Worm (Caenorhabditis elegans): ENCODE measurements around the gene ostb-1.

Gene ostb-1

DNA sequence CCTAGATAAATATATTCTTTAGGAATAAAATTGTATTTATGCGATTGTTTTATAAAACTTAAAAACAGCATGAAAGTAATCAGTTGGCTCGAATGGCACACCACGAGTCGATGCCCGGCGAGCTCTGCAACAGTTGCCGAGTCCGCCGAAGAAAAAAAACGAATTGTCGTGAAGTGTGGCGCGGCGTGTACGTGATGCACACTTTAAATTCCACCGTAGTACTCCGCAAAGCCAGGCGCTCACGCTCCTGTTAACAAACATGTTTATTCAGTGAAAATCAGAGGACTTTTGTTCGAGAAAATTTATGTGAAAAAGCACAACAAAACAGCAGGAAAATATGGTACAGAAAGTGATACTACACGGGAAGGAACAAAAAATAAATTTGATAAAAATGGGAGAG is 6.3 kb downstream of the ostb-1 start (continued):
- TF ChIP-seq nhr-11 (tag; optimal IDR thresholded peaks at IDR 0.05) (no peak), unc-62 (GFP tag; optimal IDR thresholded peaks at IDR 0.05) (no peak), egl-5 (tag; optimal IDR thresholded peaks at IDR 0.05) (peak; percentile 40), unc-39 (tag; optimal IDR thresholded peaks at IDR 0.05) (no peak), snpc-4 (tag; optimal IDR thresholded peaks at IDR 0.05) (peak; percentile 23), nhr-237 (tag; optimal IDR thresholded peaks at IDR 0.05) (no peak), fos-1 (tag; optimal IDR thresholded peaks at IDR 0.05) (no peak), zag-1 (tag; optimal IDR thresholded peaks at IDR 0.05) (no peak), fkh-2 (tag; optimal IDR thresholded peaks at IDR 0.05) (no peak), nhr-28 (tag; optimal IDR thresholded peaks at IDR 0.05) (no peak), pqm-1 (tag; optimal IDR thresholded peaks at IDR 0.05) (peak; percentile 5), aly-2 (tag; optimal IDR thresholded peaks at IDR 0.05) (no peak), lin-39 (tag; optimal IDR thresholded peaks at IDR 0.05) (no peak), mdl-1 (tag; optimal IDR thresholded peaks at IDR 0.05) (no peak)

DNA sequence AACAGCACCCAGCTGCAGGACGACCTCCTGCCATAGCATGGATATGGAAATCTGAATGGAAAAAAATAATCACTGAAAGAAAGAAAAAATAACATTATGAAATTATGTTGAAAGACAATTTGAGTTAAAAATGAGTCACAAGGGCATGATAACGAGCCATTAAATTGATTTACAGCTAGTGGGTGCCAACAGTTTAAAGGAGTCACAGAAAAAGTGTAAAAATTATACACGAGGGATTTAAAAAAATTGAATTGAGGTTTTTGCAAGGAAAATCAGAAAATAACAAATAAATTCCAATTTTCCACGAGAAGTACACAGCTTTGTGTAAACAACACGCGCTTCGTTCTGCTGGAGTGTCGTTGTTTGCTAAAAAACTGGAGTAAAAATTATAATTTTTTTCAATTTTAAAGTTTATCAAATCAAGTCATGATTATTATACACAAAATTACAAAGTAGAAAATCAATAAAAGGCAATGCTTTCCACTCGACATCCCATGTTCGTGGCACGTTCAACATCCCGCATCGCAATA is 9.6 kb downstream of the ostb-1 start, which contains the start of gene T01H3.3:
Gene T01H3.3, minus strand, starts transcription at position 51 of the 530 bp plus-strand sequence.
- TF ChIP-seq ceh-82 (tag; optimal IDR thresholded peaks at IDR 0.05) (no peak), nhr-23 (tag; optimal IDR thresholded peaks at IDR 0.05) (peak; percentile 60), nhr-28 (tag; optimal IDR thresholded peaks at IDR 0.05) (no peak), pha-4 (tag; optimal IDR thresholded peaks at IDR 0.05) (peak; percentile 84), lin-15B (tag; optimal IDR thresholded peaks at IDR 0.05) (peak; percentile 54), elt-2 (tag; optimal IDR thresholded peaks at IDR 0.05) (peak; percentile 6), nfya-1 (tag; optimal IDR thresholded peaks at IDR 0.05; ENCODE audit: insufficient read depth) (peak; percentile 58), nhr-77 (tag; optimal IDR thresholded peaks at IDR 0.05) (no peak)

DNA sequence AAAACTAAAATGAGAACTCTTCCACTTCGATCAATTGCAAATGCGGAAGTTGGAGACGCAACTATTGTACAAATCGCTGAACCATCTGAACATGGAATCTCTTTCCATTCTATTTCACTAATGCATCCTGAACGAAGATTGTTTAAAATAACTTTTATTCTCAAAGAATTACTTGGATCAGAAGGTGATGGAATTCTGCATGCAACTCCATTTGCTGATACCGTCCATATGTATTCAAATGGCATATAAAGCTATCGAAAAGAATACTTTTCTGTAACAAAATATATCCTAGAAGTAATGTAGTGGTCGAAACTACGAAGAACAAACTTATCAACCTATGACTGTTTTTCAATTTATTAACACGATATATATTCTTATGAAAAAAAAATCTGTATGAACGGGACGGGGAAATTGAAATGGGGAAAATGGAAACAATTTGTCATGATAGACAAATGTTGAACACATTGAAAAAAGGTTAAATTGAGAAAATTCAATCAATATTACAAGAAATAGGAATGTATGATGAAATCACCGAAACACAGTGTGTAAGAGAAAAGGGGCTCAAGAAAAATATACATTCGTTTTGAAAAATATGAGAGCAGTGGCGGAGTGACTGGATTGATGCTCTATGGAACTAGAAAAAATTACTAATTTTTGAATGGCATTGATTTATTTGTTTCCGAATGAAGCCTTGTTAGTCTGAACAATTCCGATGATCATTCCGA is 13.6 kb downstream of the ostb-1 start, which contains the start of gene T01H3.2:
Gene T01H3.2, minus strand, starts transcription at position 251 of the 725 bp plus-strand sequence.
- TF ChIP-seq nhr-43 (tag; optimal IDR thresholded peaks at IDR 0.05; ENCODE audit: poor library complexity, severe bottlenecking) (peak; percentile 13), elt-2 (tag; optimal IDR thresholded peaks at IDR 0.05) (peak; percentile 18), hmg-11 (tag; optimal IDR thresholded peaks at IDR 0.05) (no peak), ama-1 (optimal IDR thresholded peaks at IDR 0.05) (no peak), nhr-12 (tag; optimal IDR thresholded peaks at IDR 0.05) (no peak), ceh-9 (tag; optimal IDR thresholded peaks at IDR 0.05) (no peak), lin-15B (tag; optimal IDR thresholded peaks at IDR 0.05) (no peak), ceh-16 (tag; optimal IDR thresholded peaks at IDR 0.05) (no peak), nhr-23 (tag; optimal IDR thresholded peaks at IDR 0.05) (peak; percentile 15)

DNA sequence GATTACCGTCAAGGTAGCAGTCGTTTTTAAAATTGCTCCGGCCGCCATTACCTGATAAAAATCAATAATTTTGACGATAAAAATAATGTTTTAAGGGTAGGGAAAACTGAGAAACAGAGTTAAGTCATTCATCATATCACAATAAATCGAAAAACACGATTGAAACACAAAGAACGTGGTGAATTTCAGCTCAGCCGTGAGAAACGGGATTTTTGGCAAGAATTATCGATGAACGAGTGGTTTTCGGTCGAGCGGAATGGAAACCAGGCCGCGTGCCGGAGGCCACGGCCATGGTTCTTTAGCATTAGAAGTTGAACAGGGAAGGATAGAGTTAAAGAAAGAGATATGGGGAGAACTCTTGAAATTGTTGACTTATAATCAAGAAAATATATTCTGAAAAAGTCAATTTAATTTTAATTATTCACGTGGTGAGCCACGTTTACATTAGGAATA is 15.0 kb downstream of the ostb-1 start, which contains the start of the genes vha-4 and T01H3.5:
Gene vha-4, minus strand, starts transcription at position 51 of the 453 bp plus-strand sequence.
Gene T01H3.5, plus strand, starts transcription at position 351 of the 453 bp plus-strand sequence.
- TF ChIP-seq hmg-11 (tag; optimal IDR thresholded peaks at IDR 0.05) (peak; percentile 52), nhr-11 (tag; optimal IDR thresholded peaks at IDR 0.05) (no peak), lin-15B (tag; optimal IDR thresholded peaks at IDR 0.05) (peak; percentile 4)

DNA sequence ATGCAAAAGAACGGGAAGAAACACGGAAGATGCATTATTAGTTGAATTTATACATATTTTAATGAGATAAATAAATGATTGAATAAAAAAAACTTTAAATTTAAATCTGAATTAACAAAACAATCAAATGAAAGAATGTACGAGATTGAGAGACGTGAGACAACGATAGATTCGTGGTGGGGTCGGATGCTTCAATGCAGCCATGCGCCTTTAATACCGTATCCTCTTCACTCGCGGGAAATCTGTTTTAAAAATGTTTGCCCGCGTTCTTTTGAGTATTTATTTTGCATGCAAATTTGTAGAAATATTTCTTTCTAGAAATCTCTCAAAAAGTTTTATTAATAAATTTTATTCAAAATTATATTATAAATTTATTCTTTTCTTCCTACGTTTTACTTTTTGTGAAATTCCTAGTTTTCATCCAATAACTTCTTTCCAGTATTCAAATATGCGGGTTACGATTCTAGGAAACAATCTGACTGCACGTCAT is 16.1 kb downstream of the ostb-1 start, which contains the start of gene perm-1:
Gene perm-1, plus strand, starts transcription at position 440 of the 490 bp plus-strand sequence.
- TF ChIP-seq fkh-2 (tag; optimal IDR thresholded peaks at IDR 0.05) = no peak
- no peak for TF ChIP-seq nhr-43 (tag; optimal IDR thresholded peaks at IDR 0.05; ENCODE audit: poor library complexity, severe bottlenecking)
- TF ChIP-seq sea-2 (GFP tag; optimal IDR thresholded peaks at IDR 0.05) = no peak
- TF ChIP-seq nhr-77 (tag; optimal IDR thresholded peaks at IDR 0.05) = no peak
- TF ChIP-seq ceh-82 (tag; optimal IDR thresholded peaks at IDR 0.05) = no peak
- TF ChIP-seq nhr-11 (tag; optimal IDR thresholded peaks at IDR 0.05) = no peak
- TF ChIP-seq lsy-12 (tag; optimal IDR thresholded peaks at IDR 0.05) = no peak
- TF ChIP-seq ztf-4 (tag; optimal IDR thresholded peaks at IDR 0.05) = no peak
- no peak for TF ChIP-seq elt-1 (tag; optimal IDR thresholded peaks at IDR 0.05)
- no peak for TF ChIP-seq zag-1 (tag; optimal IDR thresholded peaks at IDR 0.05)
- TF ChIP-seq jun-1 (tag; optimal IDR thresholded peaks at IDR 0.05) = no peak
- no peak for TF ChIP-seq ama-1 (optimal IDR thresholded peaks at IDR 0.05)
- TF ChIP-seq nfya-1 (tag; optimal IDR thresholded peaks at IDR 0.05; ENCODE audit: insufficient read depth) = no peak
- no peak for TF ChIP-seq ceh-9 (tag; optimal IDR thresholded peaks at IDR 0.05)
- no peak for TF ChIP-seq ZK546.5 (tag; optimal IDR thresholded peaks at IDR 0.05)
- no peak for TF ChIP-seq aly-2 (tag; optimal IDR thresholded peaks at IDR 0.05)
- no peak for TF ChIP-seq pqm-1 (tag; optimal IDR thresholded peaks at IDR 0.05)
- no peak for TF ChIP-seq tbx-2 (tag; optimal IDR thresholded peaks at IDR 0.05)
- no peak for TF ChIP-seq pha-4 (tag; optimal IDR thresholded peaks at IDR 0.05)
- TF ChIP-seq R02D3.7 (tag; optimal IDR thresholded peaks at IDR 0.05) = no peak

All from whole organism, L3 larva.